Fruit fly (Drosophila melanogaster) whole organism, embryonic: ENCODE results near the gene CG4914.

Source experiments
- CG13775 ChIP-seq: fragments of 200-800 bp; sonication (Bioruptor generic); optimal IDR thresholded peaks from 3 replicates; lab custom pipeline; 2017; ENCODE audit warnings: missing biosample characterization, mild to moderate bottlenecking, missing genetic modification characterization
- CG2199 ChIP-seq: fragments of 200-800 bp; sonication (Bioruptor generic); IDR thresholded peaks from 3 replicates; pipeline ENCODE4 v1.3.6; 2022; ENCODE audit warnings: missing biosample characterization, missing genetic modification characterization
- CG5180 ChIP-seq: fragments of 200-800 bp; sonication (Bioruptor generic); optimal IDR thresholded peaks from 3 replicates; lab custom pipeline; 2017; ENCODE audit warnings: missing biosample characterization, missing genetic modification characterization, mild to moderate bottlenecking, moderate library complexity, missing genetic modification reagents
- Doc2 ChIP-seq: fragments of 200-800 bp; sonication (Bioruptor generic); IDR thresholded peaks from 2 replicates; pipeline ENCODE4 v1.3.6; 2022; ENCODE audit warnings: missing biosample characterization, missing genetic modification characterization
- Dref ChIP-seq: fragments of 200-800 bp; sonication (Bioruptor generic); IDR thresholded peaks from 2 replicates; pipeline ENCODE4 v1.3.6; 2022; ENCODE audit warnings: missing biosample characterization, missing genetic modification characterization
- Hand ChIP-seq: fragments of 200-800 bp; sonication (Bioruptor generic); optimal IDR thresholded peaks from 2 replicates; lab custom pipeline; 2017; ENCODE audit warnings: mild to moderate bottlenecking, missing biosample characterization, missing genetic modification reagents, missing genetic modification characterization
- Sry-δ ChIP-seq: fragments of 200-800 bp; sonication (Bioruptor generic); optimal IDR thresholded peaks from 2 replicates; lab custom pipeline; 2016; ENCODE audit warnings: missing biosample characterization, missing genetic modification characterization

- TF ChIP-seq Doc2 (GFP tag; lab: Robert Waterston, UW) (no peak), Hand (GFP tag; lab: Kevin White, UChicago) (no peak), CG2199 (GFP tag; lab: Robert Waterston, UW) (no peak), CG13775 (GFP tag; lab: Kevin White, UChicago) (peak; percentile 24), CG5180 (GFP tag; lab: Kevin White, UChicago) (no peak), Sry-δ (GFP tag; lab: Kevin White, UChicago) (no peak), Dref (GFP tag; lab: Robert Waterston, UW) (no peak)
These were observed 43.8 kb downstream of the CG4914 start for dm6 chr3L:14634019-14634772.
